Fruit fly (Drosophila melanogaster) whole organism, embryonic: ENCODE results near the gene ABCB7.

Experiments
- Antp ChIP-seq: fragments of 200-800 bp; sonication (Bioruptor generic); optimal IDR thresholded peaks from 3 replicates; lab custom pipeline; 2016; ENCODE audit warnings: missing biosample characterization, missing genetic modification characterization
- BtbVII ChIP-seq: fragments of 200-800 bp; sonication (Bioruptor generic); optimal IDR thresholded peaks from 3 replicates; lab custom pipeline; 2017; ENCODE audit warnings: missing biosample characterization, mild to moderate bottlenecking, missing genetic modification characterization
- C15 ChIP-seq: fragments of 200-800 bp; sonication (Bioruptor generic); IDR thresholded peaks from 3 replicates; pipeline ENCODE4 v1.3.6; 2022; ENCODE audit warnings: missing biosample characterization, missing genetic modification characterization
- CG11093 ChIP-seq: fragments of 200-800 bp; sonication (Bioruptor generic); IDR thresholded peaks from 3 replicates; pipeline ENCODE4 v1.3.6; 2022; ENCODE audit warnings: missing biosample characterization, missing genetic modification characterization
- CG12744 ChIP-seq: fragments of 200-800 bp; sonication (Bioruptor generic); optimal IDR thresholded peaks from 2 replicates; lab custom pipeline; 2016; ENCODE audit warnings: missing biosample characterization, missing genetic modification characterization
- CG13287 ChIP-seq: fragments of 200-800 bp; sonication (Bioruptor generic); IDR thresholded peaks from 2 replicates; pipeline ENCODE4 v1.3.6; 2022; ENCODE audit warnings: missing biosample characterization, missing genetic modification characterization; ENCODE audit not compliant: partially characterized antibody
- CG13624 ChIP-seq: fragments of 200-800 bp; sonication (Bioruptor generic); optimal IDR thresholded peaks from 2 replicates; lab custom pipeline; 2016; ENCODE audit warnings: missing biosample characterization, missing genetic modification characterization
- CG14441 ChIP-seq: fragments of 200-800 bp; sonication (Bioruptor generic); IDR thresholded peaks from 2 replicates; pipeline ENCODE4 v1.3.6; 2022; ENCODE audit warnings: missing biosample characterization, missing genetic modification characterization
- CG14965 ChIP-seq: fragments of 200-800 bp; sonication (Bioruptor generic); optimal IDR thresholded peaks from 2 replicates; lab custom pipeline; 2016; ENCODE audit warnings: missing biosample characterization, missing genetic modification characterization, borderline replicate concordance
- CG1602 ChIP-seq: fragments of 200-800 bp; sonication (Bioruptor generic); optimal IDR thresholded peaks from 3 replicates; lab custom pipeline; 2016; ENCODE audit warnings: missing biosample characterization, missing genetic modification characterization
- CG1603 ChIP-seq: fragments of 200-800 bp; sonication (Bioruptor generic); optimal IDR thresholded peaks from 2 replicates; lab custom pipeline; 2019; ENCODE audit warnings: missing biosample characterization, mild to moderate bottlenecking, missing genetic modification characterization, moderate library complexity
- CG16815 ChIP-seq: fragments of 200-800 bp; sonication (Bioruptor generic); optimal IDR thresholded peaks from 3 replicates; lab custom pipeline; 2017; ENCODE audit warnings: missing biosample characterization, mild to moderate bottlenecking, missing genetic modification characterization
- CG16863 ChIP-seq: fragments of 200-800 bp; sonication (Bioruptor generic); optimal IDR thresholded peaks from 3 replicates; lab custom pipeline; 2016; ENCODE audit warnings: missing biosample characterization, missing genetic modification characterization
- CG2120 ChIP-seq: fragments of 200-800 bp; sonication (Bioruptor generic); optimal IDR thresholded peaks from 3 replicates; lab custom pipeline; 2016; ENCODE audit warnings: missing biosample characterization, missing genetic modification characterization
- CG3065 ChIP-seq: fragments of 200-800 bp; sonication (Bioruptor generic); optimal IDR thresholded peaks from 2 replicates; lab custom pipeline; 2016; ENCODE audit warnings: missing biosample characterization, missing genetic modification characterization
- CG34376 ChIP-seq: fragments of 200-800 bp; sonication (Bioruptor generic); optimal IDR thresholded peaks from 2 replicates; lab custom pipeline; 2018; ENCODE audit warnings: missing biosample characterization, mild to moderate bottlenecking, missing genetic modification characterization
- CG34422 ChIP-seq: fragments of 200-800 bp; sonication (Bioruptor generic); IDR thresholded peaks from 3 replicates; pipeline ENCODE4 v1.3.6; 2022; ENCODE audit warnings: missing biosample characterization, missing genetic modification characterization
- CG3847 ChIP-seq: fragments of 200-800 bp; sonication (Bioruptor generic); IDR thresholded peaks from 2 replicates; pipeline ENCODE4 v1.3.6; 2022; ENCODE audit warnings: missing biosample characterization, missing genetic modification characterization
- CG4617 ChIP-seq: fragments of 200-800 bp; sonication (Bioruptor generic); optimal IDR thresholded peaks from 3 replicates; lab custom pipeline; 2016; ENCODE audit warnings: missing biosample characterization, missing genetic modification characterization, borderline replicate concordance
- CG5953 ChIP-seq: fragments of 200-800 bp; sonication (Bioruptor generic); IDR thresholded peaks from 2 replicates; pipeline ENCODE4 v1.3.6; 2022; ENCODE audit warnings: missing biosample characterization, missing genetic modification characterization
- CG6175 ChIP-seq: fragments of 200-800 bp; sonication (Bioruptor generic); IDR thresholded peaks from 3 replicates; pipeline ENCODE4 v1.3.6; 2022; ENCODE audit warnings: missing biosample characterization, missing genetic modification characterization
- CG6689 ChIP-seq: fragments of 200-800 bp; sonication (Bioruptor generic); IDR thresholded peaks from 2 replicates; pipeline ENCODE4 v1.3.6; 2022; ENCODE audit warnings: missing biosample characterization, missing genetic modification characterization
- CG7745 ChIP-seq: fragments of 200-800 bp; sonication (Bioruptor generic); optimal IDR thresholded peaks from 2 replicates; lab custom pipeline; 2018; ENCODE audit warnings: missing biosample characterization, mild to moderate bottlenecking, missing genetic modification characterization, moderate library complexity
- CG8478 ChIP-seq: fragments of >200 bp; optimal IDR thresholded peaks from 2 replicates; lab custom pipeline; 2018
- CG8924 ChIP-seq: fragments of 200-800 bp; optimal IDR thresholded peaks from 3 replicates; lab custom pipeline; 2019; ENCODE audit warnings: missing biosample characterization, mild to moderate bottlenecking, missing genetic modification characterization, moderate library complexity
- CG8944 ChIP-seq: fragments of 200-800 bp; sonication (Bioruptor generic); optimal IDR thresholded peaks from 3 replicates; lab custom pipeline; 2016; ENCODE audit warnings: missing biosample characterization, missing genetic modification characterization
- CG9932 ChIP-seq: fragments of 200-800 bp; sonication (Bioruptor generic); IDR thresholded peaks from 2 replicates; pipeline ENCODE4 v1.3.6; 2022; ENCODE audit warnings: missing biosample characterization, missing genetic modification characterization
- CHES-1-like ChIP-seq: fragments of 200-800 bp; sonication (Bioruptor generic); optimal IDR thresholded peaks from 2 replicates; lab custom pipeline; 2016; ENCODE audit warnings: missing biosample characterization, missing genetic modification characterization
- CrebB ChIP-seq: fragments of 200-800 bp; sonication (Bioruptor generic); optimal IDR thresholded peaks from 3 replicates; lab custom pipeline; 2018; ENCODE audit warnings: missing biosample characterization, mild to moderate bottlenecking, missing genetic modification characterization
- Deaf1 ChIP-seq: fragments of 200-800 bp; optimal IDR thresholded peaks from 3 replicates; lab custom pipeline; 2019; ENCODE audit warnings: missing biosample characterization, mild to moderate bottlenecking, missing genetic modification characterization, moderate library complexity
- Dfd ChIP-seq, 2 experiments: fragments of >200 bp; optimal IDR thresholded peaks; 2 replicates each; lab custom pipeline; 2017; ENCODE audit warnings: missing biosample characterization in 2 of 2, missing genetic modification characterization in 2 of 2
- Dll ChIP-seq: fragments of 200-800 bp; sonication (Bioruptor generic); IDR thresholded peaks from 4 replicates; pipeline ENCODE4 v1.3.6; 2022; ENCODE audit warnings: missing biosample characterization, missing genetic modification characterization; ENCODE audit not compliant: partially characterized antibody
- Gug ChIP-seq: fragments of 200-800 bp; sonication (Bioruptor generic); IDR thresholded peaks from 4 replicates; pipeline ENCODE4 v1.3.6; 2022; ENCODE audit warnings: missing biosample characterization, missing genetic modification characterization
- HLHmδ ChIP-seq: fragments of 200-800 bp; sonication (Bioruptor generic); optimal IDR thresholded peaks from 2 replicates; lab custom pipeline; 2018; ENCODE audit warnings: missing biosample characterization, mild to moderate bottlenecking, missing genetic modification characterization, moderate library complexity
- Nf-YA ChIP-seq: fragments of 200-800 bp; sonication (Bioruptor generic); IDR thresholded peaks from 2 replicates; pipeline ENCODE4 v1.3.6; 2022; ENCODE audit warnings: missing biosample characterization, missing genetic modification characterization
- Nf-YB ChIP-seq: fragments of 200-800 bp; sonication (Bioruptor generic); optimal IDR thresholded peaks from 3 replicates; lab custom pipeline; 2019; ENCODE audit warnings: missing biosample characterization, mild to moderate bottlenecking, missing genetic modification characterization, moderate library complexity
- Pdp1 ChIP-seq, 2 experiments: fragments of 200-800 bp; sonication (Bioruptor generic); optimal IDR thresholded peaks; 3 replicates each; lab custom pipeline; 2016; ENCODE audit warnings: missing biosample characterization in 2 of 2, missing genetic modification characterization in 2 of 2, mild to moderate bottlenecking in 1 of 2, moderate library complexity in 1 of 2
- Spps ChIP-seq: fragments of 200-800 bp; sonication (Bioruptor generic); optimal IDR thresholded peaks from 2 replicates; lab custom pipeline; 2018; ENCODE audit warnings: missing biosample characterization, mild to moderate bottlenecking, missing genetic modification characterization
- ato ChIP-seq: fragments of 200-800 bp; sonication (Bioruptor generic); IDR thresholded peaks from 2 replicates; pipeline ENCODE4 v1.3.6; 2022; ENCODE audit warnings: missing biosample characterization, missing genetic modification characterization; ENCODE audit not compliant: partially characterized antibody
- cad ChIP-seq: fragments of >200 bp; optimal IDR thresholded peaks from 2 replicates; lab custom pipeline; 2017; ENCODE audit warnings: missing biosample characterization, missing genetic modification characterization
- chif ChIP-seq, 2 experiments: fragments of 200-800 bp; sonication (Bioruptor generic); optimal IDR thresholded peaks; 3 replicates each; lab custom pipeline; 2016; ENCODE audit warnings: missing biosample characterization in 2 of 2, missing genetic modification characterization in 2 of 2
- fd102C ChIP-seq: fragments of 200-800 bp; sonication (Bioruptor generic); optimal IDR thresholded peaks from 2 replicates; lab custom pipeline; 2018; ENCODE audit warnings: missing biosample characterization, mild to moderate bottlenecking, missing genetic modification characterization, moderate library complexity
- jumu ChIP-seq: fragments of 200-800 bp; sonication (Bioruptor generic); optimal IDR thresholded peaks from 3 replicates; lab custom pipeline; 2016; ENCODE audit warnings: missing biosample characterization, missing genetic modification characterization
- mam ChIP-seq: fragments of 200-800 bp; sonication (Bioruptor generic); optimal IDR thresholded peaks from 3 replicates; lab custom pipeline; 2016; ENCODE audit warnings: missing biosample characterization, missing genetic modification characterization
- oc ChIP-seq: fragments of 200-800 bp; sonication (Bioruptor generic); optimal IDR thresholded peaks from 2 replicates; lab custom pipeline; 2018; ENCODE audit warnings: missing biosample characterization, mild to moderate bottlenecking, missing genetic modification characterization, moderate library complexity
- rib ChIP-seq: fragments of 200-800 bp; sonication (Bioruptor generic); IDR thresholded peaks from 2 replicates; pipeline ENCODE4 v1.3.6; 2022; ENCODE audit warnings: missing biosample characterization, missing genetic modification characterization
- sima ChIP-seq: fragments of 200-800 bp; sonication (Bioruptor generic); optimal IDR thresholded peaks from 2 replicates; lab custom pipeline; 2016; ENCODE audit warnings: missing biosample characterization, missing genetic modification characterization
- slp2 ChIP-seq: fragments of 200-800 bp; sonication (Bioruptor generic); optimal IDR thresholded peaks from 2 replicates; lab custom pipeline; 2016; ENCODE audit warnings: missing biosample characterization, missing genetic modification characterization

Gene ABCB7

DNA sequence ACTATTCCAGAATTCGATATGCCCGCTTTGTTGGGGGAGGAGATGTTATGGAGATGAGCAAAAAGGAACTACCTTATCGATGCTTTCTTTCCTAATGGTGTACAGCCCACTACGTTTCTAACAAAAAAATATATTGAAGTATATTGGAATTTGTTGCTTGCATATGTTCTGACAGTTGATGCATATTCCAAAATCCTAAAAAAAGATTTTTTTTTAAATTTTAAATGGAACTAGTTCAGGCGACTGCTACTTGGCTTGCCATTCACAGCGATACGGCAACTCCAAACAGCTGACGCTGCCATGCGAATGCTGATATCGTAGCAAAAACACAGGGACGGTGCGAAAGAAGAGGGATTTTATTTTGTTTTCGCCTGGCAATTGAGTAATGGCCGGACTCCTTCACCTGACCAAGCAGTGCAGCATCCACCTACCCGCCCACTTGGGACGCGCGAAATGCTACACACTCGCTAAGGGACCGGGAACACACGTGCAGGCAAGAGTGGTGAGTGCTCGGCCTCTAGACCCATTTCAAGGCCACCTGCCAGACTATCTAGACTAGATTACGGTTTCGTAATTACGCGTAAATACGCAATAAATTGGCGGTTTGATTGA, at the start of gene ABCB7, which contains the start of the genes CG13926 and CG33230 (continued):
- TF ChIP-seq CG16815 (GFP tag; lab: Kevin White, UChicago) (no peak), Pdp1 (GFP tag; optimal IDR thresholded peaks at IDR 0.05; lab: Kevin White, UChicago) (peak; percentile 39 to 77), Gug (peak; percentile 43; the same call in 1 of the 4 replicates), CG1602 (GFP tag; lab: Kevin White, UChicago) (no peak), CG14965 (GFP tag; lab: Kevin White, UChicago) (no peak), CG6689 (GFP tag; lab: Robert Waterston, UW) (no peak), CG34422 (GFP tag; lab: Robert Waterston, UW) (peak; percentile 60; the same call in 2 of the 3 replicates), BtbVII (no peak), CG13624 (GFP tag; lab: Kevin White, UChicago) (peak; percentile 35), jumu (GFP tag; lab: Kevin White, UChicago) (no peak), CHES-1-like (GFP tag; lab: Kevin White, UChicago) (peak; percentile 16), slp2 (GFP tag; lab: Kevin White, UChicago) (no peak), CG9932 (GFP tag; lab: Robert Waterston, UW) (peak; percentile 53; the same call in 1 of the 2 replicates)

DNA sequence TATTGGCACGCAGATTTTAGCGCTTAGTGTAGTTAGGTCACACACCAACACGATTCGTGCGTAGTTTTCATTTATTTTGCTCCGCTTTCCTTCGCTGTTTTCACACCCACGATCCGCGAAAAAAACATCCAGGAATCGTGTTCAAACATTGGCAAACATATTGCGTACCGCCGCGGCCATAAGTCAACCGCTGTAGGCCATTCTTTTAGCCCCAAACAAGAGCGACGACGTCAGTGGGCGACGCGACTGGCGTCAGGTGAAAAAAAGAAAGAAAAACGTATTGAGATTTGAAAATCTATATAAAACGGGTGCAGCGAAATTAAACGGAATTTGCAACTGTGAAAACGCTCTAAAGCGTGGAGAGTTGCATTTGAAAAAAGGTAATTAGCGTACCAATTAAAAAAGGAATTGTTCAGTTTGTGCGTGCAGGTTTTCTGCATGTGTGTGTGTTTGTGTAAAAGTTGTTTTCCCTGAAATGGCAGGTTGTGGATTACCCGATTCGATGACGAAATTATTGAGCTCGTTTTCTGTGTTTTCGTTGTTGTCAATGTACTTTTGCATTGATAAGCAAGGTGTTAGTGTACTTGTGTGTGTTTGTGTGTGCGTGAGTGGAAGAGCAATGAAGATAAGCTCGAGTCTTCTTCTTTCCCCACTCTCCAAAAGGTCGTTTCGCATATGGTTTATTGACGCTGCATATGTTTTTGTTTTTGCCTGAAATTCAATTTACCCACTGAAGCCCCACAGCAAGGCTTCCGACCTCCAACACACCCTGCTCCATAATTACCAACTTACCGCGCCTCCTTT, 48.9 kb upstream of the ABCB7 start, which contains the start of gene Tmep:
TSS of gene Tmep (plus strand) at position 20 of the 804 bp plus-strand sequence.
- TF ChIP-seq chif (GFP tag; optimal IDR thresholded peaks at IDR 0.05; lab: Kevin White, UChicago) = no peak
- no peak for TF ChIP-seq Antp (GFP tag; lab: Kevin White, UChicago)
- no peak for TF ChIP-seq Dll (GFP tag; lab: Robert Waterston, UW)
- no peak for TF ChIP-seq Spps (tag; lab: Kevin White, UChicago)
- no peak for TF ChIP-seq CG8924 (tag; lab: Kevin White, UChicago)
- no peak for TF ChIP-seq CG8944
- no peak for TF ChIP-seq oc (tag; lab: Kevin White, UChicago)
- TF ChIP-seq Dfd (GFP tag; optimal IDR thresholded peaks at IDR 0.05; lab: Kevin White, UChicago) = no peak
- no peak for TF ChIP-seq CG12744 (GFP tag; lab: Kevin White, UChicago)
- TF ChIP-seq CG2120 (GFP tag; lab: Kevin White, UChicago) = no peak
- TF ChIP-seq CG3847 = no peak
- TF ChIP-seq HLHmδ (GFP tag; lab: Kevin White, UChicago) = peak; percentile 15
- TF ChIP-seq sima (GFP tag; lab: Kevin White, UChicago) = no peak
- no peak for TF ChIP-seq CG1603
- TF ChIP-seq rib (GFP tag; lab: Robert Waterston, UW) = no peak
- TF ChIP-seq ato = no peak
- peak; percentile 76 for TF ChIP-seq CG4617
- no peak for TF ChIP-seq cad (GFP tag; lab: Kevin White, UChicago)
- TF ChIP-seq CG11093 (GFP tag; lab: Robert Waterston, UW) = no peak
- TF ChIP-seq Nf-YB (GFP tag; lab: Kevin White, UChicago) = no peak
- TF ChIP-seq Deaf1 (tag; lab: Kevin White, UChicago) = no peak
- no peak for TF ChIP-seq C15 (GFP tag; lab: Robert Waterston, UW)
- TF ChIP-seq CG14441 (GFP tag; lab: Robert Waterston, UW) = no peak
- no peak for TF ChIP-seq CrebB (tag; lab: Kevin White, UChicago)
- no peak for TF ChIP-seq CG3065 (GFP tag; lab: Kevin White, UChicago)
- no peak for TF ChIP-seq CG8478 (lab: Kevin White, UChicago)
- TF ChIP-seq CG13287 (GFP tag; lab: Robert Waterston, UW) = no peak; the same call in 1 of the 2 replicates
- peak; percentile 53 for TF ChIP-seq CG34376
- TF ChIP-seq CG6175 (GFP tag; lab: Robert Waterston, UW) = no peak
- no peak for TF ChIP-seq CG7745
- TF ChIP-seq mam (GFP tag; lab: Kevin White, UChicago) = no peak
- TF ChIP-seq fd102C = no peak
- no peak for TF ChIP-seq CG16863 (GFP tag; lab: Kevin White, UChicago)
- no peak for TF ChIP-seq Nf-YA (GFP tag; lab: Robert Waterston, UW)
- no peak for TF ChIP-seq CG5953 (GFP tag; lab: Robert Waterston, UW)
